Worm (Caenorhabditis elegans) whole organism, late embryonic: Measurements from ENCODE around the gene sel-13.
"Not testable (repeated sequence)": the region's sequence is repeated elsewhere in the genome, so short reads cannot be mapped to it uniquely, and the experiment has no call there.

ENCODE experiments used
- Y22D7AL.16 ChIP-seq: sonication (generic microtip); optimal IDR thresholded peaks from 2 replicates; lab custom pipeline; 2016; ENCODE audit warnings: missing genetic modification characterization, missing compliant biosample characterization
- ceh-14 ChIP-seq: sonication (generic microtip); optimal IDR thresholded peaks from 2 replicates; lab custom pipeline; 2016; ENCODE audit warnings: missing genotype, missing genetic modification characterization, missing compliant biosample characterization
- dmd-4 ChIP-seq: sonication (generic microtip); optimal IDR thresholded peaks from 2 replicates; lab custom pipeline; 2016; ENCODE audit warnings: borderline replicate concordance, missing genetic modification characterization, missing compliant biosample characterization
- gmeb-2 ChIP-seq: sonication (generic microtip); optimal IDR thresholded peaks from 2 replicates; lab custom pipeline; 2016; ENCODE audit warnings: missing genetic modification characterization, inconsistent platforms, missing compliant biosample characterization
- nhr-11 ChIP-seq: fragments of 150-350 bp; optimal IDR thresholded peaks from 2 replicates; lab custom pipeline; 2014; ENCODE audit warnings: missing biosample characterization, missing genetic modification characterization
- odd-2 ChIP-seq: sonication (generic microtip); optimal IDR thresholded peaks from 2 replicates; lab custom pipeline; 2017; ENCODE audit warnings: antibody characterized with exemption, mild to moderate bottlenecking, missing genetic modification characterization, missing compliant biosample characterization
- pax-1 ChIP-seq: fragments of 150-350 bp; optimal IDR thresholded peaks from 2 replicates; lab custom pipeline; 2014; ENCODE audit warnings: missing biosample characterization, missing genetic modification characterization
- pqm-1 ChIP-seq: sonication (generic microtip); optimal IDR thresholded peaks from 2 replicates; lab custom pipeline; 2016; ENCODE audit warnings: missing genetic modification characterization, missing compliant biosample characterization
- rnt-1 ChIP-seq: sonication (generic microtip); optimal IDR thresholded peaks from 2 replicates; lab custom pipeline; 2016; ENCODE audit warnings: missing genetic modification characterization, missing compliant biosample characterization
- sox-4 ChIP-seq: sonication (generic microtip); optimal IDR thresholded peaks from 2 replicates; lab custom pipeline; 2017; ENCODE audit warnings: mild to moderate bottlenecking, missing genetic modification characterization, inconsistent platforms, missing compliant biosample characterization

DNA sequence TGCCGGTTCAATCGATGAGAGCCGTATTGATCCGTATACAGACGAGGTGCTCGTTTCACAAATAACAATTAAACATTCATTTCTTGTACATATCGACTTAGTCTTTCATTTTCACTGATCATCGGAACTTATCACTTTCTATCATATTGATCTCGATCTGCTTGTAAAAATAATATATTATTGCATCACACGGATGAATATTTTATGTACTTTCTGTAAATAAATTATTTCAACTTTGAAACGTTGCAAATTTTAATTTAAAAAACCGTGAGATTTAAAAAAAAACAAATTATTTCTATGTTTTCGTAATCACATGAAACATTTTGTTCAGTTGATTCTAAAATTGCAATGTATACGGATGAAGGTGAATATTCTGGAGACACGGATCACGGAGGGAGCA lies 42.6 kb upstream of the sel-13 start, which contains the start of gene twk-6:
- not testable (repeated sequence) for TF ChIP-seq odd-2 (tag; lab: Kevin White, UChicago); rnt-1; gmeb-2 (tag; lab: Kevin White, UChicago); ceh-14 (tag; lab: Kevin White, UChicago); dmd-4 (tag; lab: Kevin White, UChicago); pax-1 (tag; lab: Kevin White, UChicago); pqm-1 (tag; lab: Kevin White, UChicago); Y22D7AL.16 (tag; lab: Kevin White, UChicago); sox-4 (tag; lab: Kevin White, UChicago); nhr-11 (tag; lab: Kevin White, UChicago)
